Fruit fly (Drosophila melanogaster) whole organism, adult: Measurements from ENCODE around the gene Cyp4d14.

Source experiments
- CG11617 ChIP-seq: fragments of 200-800 bp; sonication (Bioruptor generic); optimal IDR thresholded peaks from 2 replicates; lab custom pipeline; 2017; ENCODE audit warnings: mild to moderate bottlenecking, missing biosample characterization, missing genetic modification reagents, missing genetic modification characterization
- CG12768 ChIP-seq: fragments of 200-800 bp; sonication (Bioruptor generic); optimal IDR thresholded peaks from 2 replicates; lab custom pipeline; 2017; ENCODE audit warnings: missing biosample characterization, missing genetic modification characterization, mild to moderate bottlenecking, moderate library complexity, missing genetic modification reagents
- CG14711 ChIP-seq: fragments of 200-800 bp; sonication (Bioruptor generic); optimal IDR thresholded peaks from 2 replicates; lab custom pipeline; 2018; ENCODE audit warnings: missing biosample characterization, mild to moderate bottlenecking, missing genetic modification characterization, moderate library complexity
- CG1620 ChIP-seq: fragments of 200-800 bp; sonication (Bioruptor generic); optimal IDR thresholded peaks from 2 replicates; lab custom pipeline; 2016; ENCODE audit warnings: missing biosample characterization, missing genetic modification characterization
- CG33017 ChIP-seq: fragments of 200-800 bp; sonication (Bioruptor generic); optimal IDR thresholded peaks from 2 replicates; lab custom pipeline; 2018; ENCODE audit warnings: missing biosample characterization, mild to moderate bottlenecking, missing genetic modification characterization, moderate library complexity
- CG5204 ChIP-seq: fragments of 200-800 bp; sonication (Bioruptor generic); optimal IDR thresholded peaks from 2 replicates; lab custom pipeline; 2016; ENCODE audit warnings: missing biosample characterization, missing genetic modification characterization
- CG7045 ChIP-seq: fragments of 200-800 bp; sonication (Bioruptor generic); optimal IDR thresholded peaks from 2 replicates; lab custom pipeline; 2017; ENCODE audit warnings: missing biosample characterization, mild to moderate bottlenecking, missing genetic modification characterization
- CG7101 ChIP-seq: fragments of 200-800 bp; sonication (Bioruptor generic); optimal IDR thresholded peaks from 2 replicates; lab custom pipeline; 2018; ENCODE audit warnings: missing biosample characterization, mild to moderate bottlenecking, missing genetic modification characterization, moderate library complexity
- Clk ChIP-seq: fragments of 200-800 bp; sonication (Bioruptor generic); optimal IDR thresholded peaks from 2 replicates; lab custom pipeline; 2017; ENCODE audit warnings: missing biosample characterization, missing genetic modification characterization
- Crg-1 ChIP-seq: fragments of 200-800 bp; sonication (Bioruptor generic); optimal IDR thresholded peaks from 2 replicates; lab custom pipeline; 2016; ENCODE audit warnings: missing biosample characterization, missing genetic modification characterization
- Hr96 ChIP-seq: fragments of 200-800 bp; sonication (Bioruptor generic); optimal IDR thresholded peaks from 2 replicates; lab custom pipeline; 2016; ENCODE audit warnings: missing biosample characterization, missing genetic modification characterization
- Mnt ChIP-seq: fragments of 200-800 bp; sonication (Bioruptor generic); optimal IDR thresholded peaks from 2 replicates; lab custom pipeline; 2016; ENCODE audit warnings: missing biosample characterization, mild to moderate bottlenecking, missing genetic modification characterization
- bab1 ChIP-seq: fragments of 200-800 bp; sonication (Bioruptor generic); optimal IDR thresholded peaks from 3 replicates; lab custom pipeline; 2019; ENCODE audit warnings: missing biosample characterization, mild to moderate bottlenecking, missing genetic modification characterization, moderate library complexity
- cic ChIP-seq: fragments of 200-800 bp; sonication (Bioruptor generic); optimal IDR thresholded peaks from 2 replicates; lab custom pipeline; 2017; ENCODE audit warnings: missing biosample characterization, mild to moderate bottlenecking, missing genetic modification characterization, moderate library complexity
- cnc ChIP-seq, 2 experiments: fragments of >200 bp; optimal IDR thresholded peaks; 2 replicates each; lab custom pipeline; 2017
- kay ChIP-seq: fragments of 200-800 bp; sonication (Bioruptor generic); peaks from one replicate; lab custom pipeline; 2016; ENCODE audit warnings: missing biosample characterization, missing genetic modification characterization, borderline replicate concordance
- ovo ChIP-seq: fragments of 200-800 bp; sonication (Bioruptor generic); optimal IDR thresholded peaks from 2 replicates; lab custom pipeline; 2016; ENCODE audit warnings: missing biosample characterization, missing genetic modification characterization
- pad ChIP-seq: fragments of 200-800 bp; sonication (Bioruptor generic); optimal IDR thresholded peaks from 3 replicates; lab custom pipeline; 2017; ENCODE audit warnings: missing biosample characterization, missing genetic modification characterization, mild to moderate bottlenecking, moderate library complexity, missing genetic modification reagents
- tj ChIP-seq: fragments of 200-800 bp; sonication (Bioruptor generic); optimal IDR thresholded peaks from 3 replicates; lab custom pipeline; 2017; ENCODE audit warnings: missing biosample characterization, mild to moderate bottlenecking, missing genetic modification characterization, moderate library complexity
- toe ChIP-seq: fragments of 200-800 bp; sonication (Bioruptor generic); optimal IDR thresholded peaks from 2 replicates; lab custom pipeline; 2016; ENCODE audit warnings: missing biosample characterization, missing genetic modification characterization

The Cyp4d14 gene

DNA sequence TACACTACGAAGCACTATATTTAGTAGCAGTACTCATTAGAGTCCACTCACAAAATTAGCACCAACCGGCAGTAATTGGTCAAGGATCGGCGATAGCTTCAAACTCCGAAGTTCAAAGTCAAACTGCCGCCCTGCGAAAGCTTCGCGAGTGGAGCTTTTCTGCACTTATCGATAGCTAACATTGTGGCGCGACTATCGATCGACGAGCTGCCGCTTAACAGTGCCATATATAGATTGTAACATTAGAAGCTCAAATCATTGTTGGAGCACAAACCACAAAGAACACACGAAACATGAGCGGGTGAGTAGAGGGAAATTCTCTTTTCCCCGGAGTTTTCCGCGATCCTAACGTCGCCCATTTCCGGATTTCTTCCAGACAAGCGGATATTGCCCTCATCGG lies 30.0 kb downstream of the Cyp4d14 start, which contains the start of gene Pgd:
Gene Pgd (plus strand): TSS at position 23 of the 400 bp plus-strand sequence.
- no peak for TF ChIP-seq CG7045
- no peak for TF ChIP-seq Clk (GFP tag; lab: Kevin White, UChicago)
- no peak for TF ChIP-seq CG5204
- peak; percentile 16 for TF ChIP-seq cic (GFP tag; lab: Kevin White, UChicago)
- TF ChIP-seq bab1 (GFP tag; lab: Kevin White, UChicago): peak; percentile 79
- TF ChIP-seq Mnt (GFP tag; lab: Kevin White, UChicago): no peak
- TF ChIP-seq CG11617 (GFP tag; lab: Kevin White, UChicago): no peak
- peak; percentile 75 for TF ChIP-seq CG12768 (GFP tag; lab: Kevin White, UChicago)
- TF ChIP-seq Crg-1 (GFP tag; lab: Kevin White, UChicago): peak; percentile 4
- peak; percentile 49 for TF ChIP-seq CG14711 (tag; lab: Kevin White, UChicago)
- peak; percentile 24 for TF ChIP-seq ovo (GFP tag; lab: Kevin White, UChicago)
- no peak for TF ChIP-seq CG33017 (tag; lab: Kevin White, UChicago)
- no peak for TF ChIP-seq pad (GFP tag; lab: Kevin White, UChicago)
- no peak for TF ChIP-seq CG7101 (tag; lab: Kevin White, UChicago)
- TF ChIP-seq CG1620 (GFP tag; lab: Kevin White, UChicago): no peak
- TF ChIP-seq cnc (optimal IDR thresholded peaks at IDR 0.05; lab: Kevin White, UChicago): no peak
- peak; percentile 19 for TF ChIP-seq Hr96 (GFP tag; lab: Kevin White, UChicago)
- TF ChIP-seq toe: no peak
- peak; percentile 21 for TF ChIP-seq kay
- no peak for TF ChIP-seq tj

DNA sequence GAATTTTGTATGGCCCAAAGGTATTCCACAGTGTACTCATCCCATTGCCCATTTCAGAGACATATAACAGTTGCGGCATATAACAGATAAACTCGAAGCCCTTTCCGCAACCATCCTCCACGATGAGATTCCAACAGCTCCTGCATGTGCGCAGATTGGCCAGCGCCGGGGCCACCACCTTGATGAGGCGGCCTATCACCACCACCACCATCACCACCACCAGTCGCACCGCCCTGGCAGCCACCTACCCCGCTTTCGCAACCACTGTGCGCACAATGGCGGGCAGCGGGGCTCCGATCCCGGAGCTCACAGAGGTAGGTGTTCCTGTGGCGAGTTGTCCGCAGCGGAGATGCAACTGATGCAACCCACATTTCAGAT lies 32.2 kb downstream of the Cyp4d14 start:
- TF ChIP-seq CG12768 (GFP tag; lab: Kevin White, UChicago) (no peak), CG33017 (tag; lab: Kevin White, UChicago) (no peak), CG7101 (tag; lab: Kevin White, UChicago) (no peak), Clk (GFP tag; lab: Kevin White, UChicago) (no peak), pad (GFP tag; lab: Kevin White, UChicago) (no peak), tj (no peak), Mnt (GFP tag; lab: Kevin White, UChicago) (no peak), kay (no peak)

dm6 chrX:2142275-2142934 lies 32.7 kb downstream of the Cyp4d14 start:
- TF ChIP-seq Clk (GFP tag; lab: Kevin White, UChicago) (no peak), tj (no peak), CG12768 (GFP tag; lab: Kevin White, UChicago) (no peak), Mnt (GFP tag; lab: Kevin White, UChicago) (peak; percentile 73), Hr96 (GFP tag; lab: Kevin White, UChicago) (no peak), kay (no peak)

DNA sequence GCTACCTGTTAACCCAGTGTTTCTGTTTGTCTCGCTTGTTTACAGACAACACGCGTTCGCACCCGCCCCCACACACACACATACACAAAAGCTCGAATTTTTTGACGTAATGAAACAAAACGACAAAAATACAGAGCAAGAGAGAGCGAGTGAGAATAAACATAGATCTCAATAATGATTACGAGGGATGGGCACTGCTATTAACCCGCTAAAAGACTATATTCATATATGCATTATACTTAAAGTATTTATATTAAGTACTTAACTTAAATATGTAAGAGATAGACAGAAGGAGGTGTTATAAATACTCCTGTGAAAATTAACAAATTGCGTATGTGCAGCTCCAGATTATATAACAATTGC lies 33.3 kb downstream of the Cyp4d14 start:
- TF ChIP-seq Mnt (GFP tag; lab: Kevin White, UChicago): peak; percentile 90
- peak; percentile 25 for TF ChIP-seq cic (GFP tag; lab: Kevin White, UChicago)
- peak; percentile 10 for TF ChIP-seq toe
- TF ChIP-seq cnc (optimal IDR thresholded peaks at IDR 0.05; lab: Kevin White, UChicago): no peak
- TF ChIP-seq ovo (GFP tag; lab: Kevin White, UChicago): no peak
- no peak for TF ChIP-seq Clk (GFP tag; lab: Kevin White, UChicago)
- TF ChIP-seq pad (GFP tag; lab: Kevin White, UChicago): no peak
- peak; percentile 35 for TF ChIP-seq CG12768 (GFP tag; lab: Kevin White, UChicago)
- peak; percentile 14 for TF ChIP-seq Hr96 (GFP tag; lab: Kevin White, UChicago)
- TF ChIP-seq CG14711 (tag; lab: Kevin White, UChicago): peak; percentile 62
- peak; percentile 80 for TF ChIP-seq CG7101 (tag; lab: Kevin White, UChicago)
- peak; percentile 49 for TF ChIP-seq Crg-1 (GFP tag; lab: Kevin White, UChicago)
- TF ChIP-seq CG5204: peak; percentile 11
- peak; percentile 31 for TF ChIP-seq CG33017 (tag; lab: Kevin White, UChicago)
- TF ChIP-seq tj: peak; percentile 22
- peak; percentile 41 for TF ChIP-seq kay
- peak; percentile 63 for TF ChIP-seq CG1620 (GFP tag; lab: Kevin White, UChicago)
- TF ChIP-seq CG11617 (GFP tag; lab: Kevin White, UChicago): peak; percentile 63
- peak; percentile 15 for TF ChIP-seq CG7045
- TF ChIP-seq bab1 (GFP tag; lab: Kevin White, UChicago): no peak

DNA sequence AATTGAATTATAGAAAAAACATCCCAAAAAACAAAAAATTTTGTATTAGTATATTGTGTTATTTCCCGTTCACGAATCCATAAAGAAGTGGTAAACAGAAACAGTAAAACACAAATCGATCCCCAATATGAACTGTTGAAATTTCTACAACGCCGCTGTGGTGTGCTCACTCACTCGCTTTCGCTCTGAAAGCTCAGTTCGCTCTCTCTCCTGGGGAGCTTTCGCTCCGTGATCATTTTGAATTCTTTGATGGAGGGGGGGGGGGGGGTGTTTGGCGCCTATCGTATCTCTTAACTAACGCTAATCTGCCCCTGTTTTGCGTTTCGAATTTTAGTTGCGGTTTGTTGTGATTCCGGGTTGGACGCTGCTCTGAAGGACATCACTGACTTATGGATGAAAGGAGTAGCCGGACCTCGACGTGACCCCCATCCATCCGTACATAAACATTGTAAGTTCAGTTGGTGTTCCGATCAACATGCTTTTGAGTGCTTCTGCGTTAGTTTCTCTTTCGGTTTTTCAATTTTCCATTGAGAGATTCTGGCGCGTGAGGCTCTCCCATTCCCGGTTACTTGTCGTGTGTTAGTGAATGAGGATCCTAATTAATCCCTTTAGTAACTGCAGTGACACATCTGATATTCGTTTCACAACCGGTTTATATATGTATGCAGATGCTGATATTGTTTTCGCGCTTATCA lies 33.8 kb downstream of the Cyp4d14 start, which contains the start of gene D2hgdh:
Gene D2hgdh (plus strand): TSS at position 331 of the 695 bp plus-strand sequence.
- TF ChIP-seq CG7101 (tag; lab: Kevin White, UChicago) (peak; percentile 65), pad (GFP tag; lab: Kevin White, UChicago) (peak; percentile 62), ovo (GFP tag; lab: Kevin White, UChicago) (peak; percentile 37), CG14711 (tag; lab: Kevin White, UChicago) (peak; percentile 21), cnc (optimal IDR thresholded peaks at IDR 0.05; lab: Kevin White, UChicago) (no peak), CG33017 (tag; lab: Kevin White, UChicago) (peak; percentile 18), CG12768 (GFP tag; lab: Kevin White, UChicago) (no peak), cic (GFP tag; lab: Kevin White, UChicago) (peak; percentile 88)

DNA sequence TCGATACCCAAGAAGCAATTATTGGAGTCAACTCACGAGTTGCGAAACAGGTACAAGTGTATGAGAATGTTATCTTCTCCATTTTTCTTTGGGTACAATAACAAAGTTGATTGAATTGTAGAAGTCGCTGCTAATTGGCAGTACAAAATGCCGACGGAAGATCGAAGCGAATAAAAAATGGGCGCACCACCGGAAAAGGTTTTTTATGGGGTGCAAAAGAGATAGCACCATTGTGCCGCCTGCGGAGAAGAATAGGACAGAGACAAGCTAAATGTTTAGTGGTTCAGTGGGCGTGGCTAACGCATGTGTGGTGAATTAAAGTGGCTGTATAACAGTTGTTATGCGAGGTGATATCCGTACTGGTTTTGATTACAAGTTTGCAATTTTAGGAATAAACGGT lies 34.6 kb downstream of the Cyp4d14 start:
- no peak for TF ChIP-seq Crg-1 (GFP tag; lab: Kevin White, UChicago)
- no peak for TF ChIP-seq ovo (GFP tag; lab: Kevin White, UChicago)
- TF ChIP-seq cnc (optimal IDR thresholded peaks at IDR 0.05; lab: Kevin White, UChicago): no peak
- no peak for TF ChIP-seq CG14711 (tag; lab: Kevin White, UChicago)
- peak; percentile 61 for TF ChIP-seq pad (GFP tag; lab: Kevin White, UChicago)
- no peak for TF ChIP-seq Mnt (GFP tag; lab: Kevin White, UChicago)
- no peak for TF ChIP-seq CG5204
